Worm (Caenorhabditis elegans): ENCODE results near the gene srz-47.

DNA sequence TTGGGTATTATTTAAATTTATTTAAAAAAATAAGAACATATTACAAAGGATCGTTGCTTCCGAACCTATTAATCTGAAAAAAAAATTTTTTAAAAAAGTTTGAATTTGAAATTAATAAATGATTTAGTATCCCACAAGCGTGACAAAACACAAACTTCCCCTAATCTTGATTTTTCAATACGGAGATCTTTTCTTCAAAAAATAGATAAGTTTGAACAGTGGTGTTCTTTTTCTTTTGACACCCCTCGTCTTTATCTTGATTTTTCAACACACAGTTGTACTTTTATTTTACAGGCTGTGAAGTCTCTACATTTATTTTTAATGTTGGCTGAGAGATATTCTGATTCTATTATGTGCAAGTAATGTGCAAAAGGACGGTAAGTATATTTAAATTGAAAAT, 44.2 kb upstream of the srz-47 start, which contains the start of gene T19C9.10:
- no peak for TF ChIP-seq zag-1 (tag; optimal IDR thresholded peaks at IDR 0.05)
- TF ChIP-seq elt-3 (tag; optimal IDR thresholded peaks at IDR 0.05): no peak
- no peak for TF ChIP-seq jun-1 (tag; optimal IDR thresholded peaks at IDR 0.05)
- TF ChIP-seq ceh-16 (tag; optimal IDR thresholded peaks at IDR 0.05): no peak
- no peak for TF ChIP-seq ama-1 (optimal IDR thresholded peaks at IDR 0.05)
- no peak for TF ChIP-seq fos-1 (tag; optimal IDR thresholded peaks at IDR 0.05)
